Fruit fly (Drosophila melanogaster): ENCODE data around the gene g.

Gene g

dm6 chrX:13679565-13679964 is 56.5 kb downstream of the g start:
- no peak for TF ChIP-seq CG10348 (GFP tag; IDR thresholded peaks at IDR 0.05)
- peak; percentile 60 for TF ChIP-seq CG9948 (tag; optimal IDR thresholded peaks at IDR 0.05)
- TF ChIP-seq Pif1B (GFP tag; optimal IDR thresholded peaks at IDR 0.05): peak; percentile 24
- peak; percentile 71 for TF ChIP-seq CG8159 (tag; optimal IDR thresholded peaks at IDR 0.05)
- peak; percentile 17 for TF ChIP-seq D1 (tag; optimal IDR thresholded peaks at IDR 0.05)
- TF ChIP-seq CG15710 (tag; optimal IDR thresholded peaks at IDR 0.05): peak; percentile 61
- TF ChIP-seq Ets98B (GFP tag; IDR thresholded peaks at IDR 0.05): peak; percentile 23; the same call in 1 of the 2 replicates
- TF ChIP-seq gl (tag; optimal IDR thresholded peaks at IDR 0.05): no peak
- TF ChIP-seq EcR (GFP tag; optimal IDR thresholded peaks at IDR 0.05): no peak
- peak; percentile 65 for TF ChIP-seq CG32121 (GFP tag; IDR thresholded peaks at IDR 0.05)
- no peak for TF ChIP-seq rn (GFP tag; IDR thresholded peaks at IDR 0.05)
- peak; percentile 45 for TF ChIP-seq CG34367 (tag; optimal IDR thresholded peaks at IDR 0.05)
- no peak for TF ChIP-seq CG13204 (GFP tag; optimal IDR thresholded peaks at IDR 0.05)
- TF ChIP-seq CG17806 (tag; optimal IDR thresholded peaks at IDR 0.05): peak; percentile 67
- peak; percentile 47 for TF ChIP-seq CG14655 (GFP tag; optimal IDR thresholded peaks at IDR 0.05)
- TF ChIP-seq CG12605 (GFP tag; IDR thresholded peaks at IDR 0.05): 0 out of 2 replicates have a peak, but pooled peaks have one; percentile 16
- peak; percentile 66 for TF ChIP-seq CG4496 (GFP tag; IDR thresholded peaks at IDR 0.05)
- TF ChIP-seq CG8301 (tag; optimal IDR thresholded peaks at IDR 0.05): peak; percentile 25
- peak; percentile 37 for TF ChIP-seq Pif1A (GFP tag; optimal IDR thresholded peaks at IDR 0.05)
- no peak for TF ChIP-seq fd96Ca (GFP tag; IDR thresholded peaks at IDR 0.05)
- TF ChIP-seq Snoo (tag; optimal IDR thresholded peaks at IDR 0.05): peak; percentile 29

- no peak for TF ChIP-seq CG13204 (GFP tag; optimal IDR thresholded peaks at IDR 0.05)
- TF ChIP-seq Pif1B (GFP tag; optimal IDR thresholded peaks at IDR 0.05): no peak
- no peak for TF ChIP-seq Ets98B (GFP tag; IDR thresholded peaks at IDR 0.05)
- no peak for TF ChIP-seq CG17806 (tag; optimal IDR thresholded peaks at IDR 0.05)
- no peak for TF ChIP-seq CG34367 (tag; optimal IDR thresholded peaks at IDR 0.05)
- no peak for TF ChIP-seq CG14655 (GFP tag; optimal IDR thresholded peaks at IDR 0.05)
- TF ChIP-seq CG32121 (GFP tag; IDR thresholded peaks at IDR 0.05): no peak
- no peak for TF ChIP-seq CG12605 (GFP tag; IDR thresholded peaks at IDR 0.05)
- no peak for TF ChIP-seq CG9948 (tag; optimal IDR thresholded peaks at IDR 0.05)
- TF ChIP-seq rn (GFP tag; IDR thresholded peaks at IDR 0.05): no peak
- TF ChIP-seq fd96Ca (GFP tag; IDR thresholded peaks at IDR 0.05): no peak
- TF ChIP-seq D1 (tag; optimal IDR thresholded peaks at IDR 0.05): no peak
- TF ChIP-seq CG4496 (GFP tag; IDR thresholded peaks at IDR 0.05): no peak
- no peak for TF ChIP-seq CG10348 (GFP tag; IDR thresholded peaks at IDR 0.05)
- TF ChIP-seq Snoo (tag; optimal IDR thresholded peaks at IDR 0.05): no peak
These were observed 58.0 kb downstream of the g start for dm6 chrX:13677970-13678490.
